Fruit fly (Drosophila melanogaster): Measurements from ENCODE around the gene CG14132.

DNA sequence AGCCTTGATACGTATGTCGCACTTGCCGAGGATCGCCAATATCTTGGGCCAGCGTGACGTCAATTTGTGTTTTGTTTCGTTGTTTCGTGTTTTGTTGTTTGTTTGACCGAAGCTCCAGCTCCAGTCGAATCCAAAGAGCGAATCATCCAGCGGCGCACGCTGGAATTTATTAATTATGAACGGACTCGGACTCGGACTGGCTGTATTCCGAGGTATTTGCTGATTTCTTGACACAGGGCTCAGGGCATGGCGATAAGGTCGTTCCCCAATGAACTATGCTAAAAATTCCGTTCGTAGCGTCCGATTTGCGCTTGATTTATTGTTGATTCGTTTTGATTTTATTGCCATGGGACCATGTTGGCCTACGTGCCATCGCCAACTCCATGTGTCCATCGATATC lies 1.8 kb upstream of the CG14132 start:
- no peak for TF ChIP-seq CG10348 (GFP tag; IDR thresholded peaks at IDR 0.05)
- no peak for TF ChIP-seq Pif1B (GFP tag; optimal IDR thresholded peaks at IDR 0.05)
- no peak for TF ChIP-seq CG8159 (tag; optimal IDR thresholded peaks at IDR 0.05)
- TF ChIP-seq EcR (GFP tag; optimal IDR thresholded peaks at IDR 0.05): peak; percentile 28
- no peak for TF ChIP-seq Ets98B (GFP tag; IDR thresholded peaks at IDR 0.05)
- no peak for TF ChIP-seq Snoo (tag; optimal IDR thresholded peaks at IDR 0.05)
- no peak for TF ChIP-seq D1 (tag; optimal IDR thresholded peaks at IDR 0.05)
- no peak for TF ChIP-seq fd96Ca (GFP tag; IDR thresholded peaks at IDR 0.05)
- TF ChIP-seq CG14655 (GFP tag; optimal IDR thresholded peaks at IDR 0.05): no peak
- TF ChIP-seq rn (GFP tag; IDR thresholded peaks at IDR 0.05): no peak
